Fruit fly (Drosophila melanogaster) whole organism, larva: ENCODE measurements around the gene CG4617.

Experiments used
- noc ChIP-seq: fragments of 200-800 bp; sonication (Bioruptor generic); optimal IDR thresholded peaks from 3 replicates; lab custom pipeline; 2019; ENCODE audit warnings: missing biosample characterization, mild to moderate bottlenecking, missing genetic modification characterization, moderate library complexity

Gene CG4617

dm6 chrX:7104400-7105068, at the start of gene CG4617, which contains the start of gene CG8300:
Gene CG4617, minus strand, starts transcription at chrX:7104491.
Gene CG8300, plus strand, starts transcription at chrX:7104885.
- peak; percentile 12 for TF ChIP-seq noc

dm6 chrX:7152851-7153250, 48.6 kb upstream of the CG4617 start:
- no peak for TF ChIP-seq noc

- no peak for TF ChIP-seq noc
Observed at dm6 chrX:7151290-7152038, 47.2 kb upstream of the CG4617 start.

dm6 chrX:7141753-7142152, 37.5 kb upstream of the CG4617 start:
- no peak for TF ChIP-seq noc

- TF ChIP-seq noc: no peak
Observed at dm6 chrX:7139952-7140351, 35.7 kb upstream of the CG4617 start.

dm6 chrX:7137423-7137822, 33.1 kb upstream of the CG4617 start, which contains the start of gene Cph:
Gene Cph, plus strand, starts transcription at chrX:7137723.
- TF ChIP-seq noc: no peak

dm6 chrX:7124474-7124873, 20.2 kb upstream of the CG4617 start:
- no peak for TF ChIP-seq noc

dm6 chrX:7122002-7122401, 17.7 kb upstream of the CG4617 start:
- no peak for TF ChIP-seq noc

dm6 chrX:7120168-7120567, 15.9 kb upstream of the CG4617 start:
- no peak for TF ChIP-seq noc

- no peak for TF ChIP-seq noc
Observed at dm6 chrX:7117729-7118128, 13.4 kb upstream of the CG4617 start.

dm6 chrX:7110890-7111289, 6.6 kb upstream of the CG4617 start:
- no peak for TF ChIP-seq noc

dm6 chrX:7109793-7110606, 5.7 kb upstream of the CG4617 start, which contains the start of gene fz4:
Gene fz4, minus strand, starts transcription at chrX:7110321.
- peak; percentile 40 for TF ChIP-seq noc

dm6 chrX:7105533-7105932, 1.2 kb upstream of the CG4617 start:
- TF ChIP-seq noc: no peak

- no peak for TF ChIP-seq noc
Observed at dm6 chrX:7102013-7102520, 2.2 kb downstream of the CG4617 start, which contains the start of gene CG4615. Gene CG4615, minus strand, starts transcription at chrX:7102300.

dm6 chrX:7101302-7102012, 2.8 kb downstream of the CG4617 start:
- TF ChIP-seq noc: peak; percentile 79

dm6 chrX:7100689-7101088, 3.6 kb downstream of the CG4617 start:
- no peak for TF ChIP-seq noc
